Worm (Caenorhabditis elegans): ENCODE data around the gene Y32F6A.4.

Y32F6A.4 gene

DNA sequence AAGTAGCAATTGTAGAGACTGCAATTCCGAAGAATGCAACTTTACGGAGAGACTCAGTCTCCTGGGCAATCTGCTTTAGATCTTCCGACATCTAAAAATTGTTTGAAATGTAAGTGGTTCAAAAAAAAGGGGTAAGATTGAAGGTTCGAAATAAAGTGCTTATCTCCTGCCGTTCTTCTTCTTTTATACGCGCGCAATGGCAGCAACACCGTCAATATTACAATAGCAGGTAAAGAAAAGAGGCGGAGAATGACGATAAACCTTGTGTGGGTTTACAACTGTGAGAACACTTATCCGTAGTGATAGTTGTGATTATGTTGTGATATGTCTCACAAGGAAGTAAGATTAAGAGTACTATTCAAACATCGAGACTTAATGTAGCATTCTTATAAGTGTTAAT, 12.1 kb downstream of the Y32F6A.4 start, which contains the start of gene col-13:
Gene col-13, minus strand, starts transcription at position 101 of the 400 bp plus-strand sequence.
- no peak for TF ChIP-seq tbx-8 (GFP tag; optimal IDR thresholded peaks at IDR 0.05)
- TF ChIP-seq unc-120 (tag; optimal IDR thresholded peaks at IDR 0.05; ENCODE audit: poor library complexity, severe bottlenecking): no peak
- TF ChIP-seq ceh-83 (GFP tag; optimal IDR thresholded peaks at IDR 0.05): no peak
- TF ChIP-seq snpc-4 (tag; optimal IDR thresholded peaks at IDR 0.05): no peak
- TF ChIP-seq nhr-12 (tag; optimal IDR thresholded peaks at IDR 0.05): no peak
- no peak for TF ChIP-seq ceh-43 (GFP tag; optimal IDR thresholded peaks at IDR 0.05)
- no peak for TF ChIP-seq mep-1 (tag; optimal IDR thresholded peaks at IDR 0.05)
- TF ChIP-seq unc-62 (GFP tag; optimal IDR thresholded peaks at IDR 0.05): no peak
- TF ChIP-seq ceh-39 (tag; optimal IDR thresholded peaks at IDR 0.05): no peak
- TF ChIP-seq blmp-1 (tag; optimal IDR thresholded peaks at IDR 0.05): no peak
- TF ChIP-seq zip-8 (tag; optimal IDR thresholded peaks at IDR 0.05): no peak
- TF ChIP-seq elt-1 (tag; optimal IDR thresholded peaks at IDR 0.05; ENCODE audit: borderline replicate concordance, insufficient read depth): no peak
- no peak for TF ChIP-seq sem-2 (GFP tag; optimal IDR thresholded peaks at IDR 0.05)

DNA sequence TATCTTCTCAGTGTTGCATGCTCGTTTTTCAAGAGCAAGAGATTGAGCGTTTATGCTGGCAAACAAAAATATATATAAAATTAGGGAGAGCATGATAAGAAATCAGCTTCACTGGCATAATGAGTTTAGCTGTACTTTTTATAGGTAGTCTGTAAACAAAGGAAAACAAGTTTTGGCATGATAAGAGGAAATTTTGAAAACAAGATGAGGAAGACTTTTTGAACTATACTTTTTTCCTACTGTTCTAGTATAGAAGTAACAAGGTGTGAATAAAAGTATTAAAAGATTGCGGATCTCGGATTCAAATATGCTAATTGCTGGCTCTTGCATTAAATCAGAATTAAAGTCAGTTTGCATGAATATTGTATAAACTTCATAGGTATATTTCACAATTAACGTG, 14.9 kb downstream of the Y32F6A.4 start, which contains the start of gene F15H10.5:
Gene F15H10.5, minus strand, starts transcription at position 101 of the 400 bp plus-strand sequence.
- TF ChIP-seq nhr-12 (tag; optimal IDR thresholded peaks at IDR 0.05) (no peak), zip-8 (tag; optimal IDR thresholded peaks at IDR 0.05) (no peak), ces-1 (GFP tag; optimal IDR thresholded peaks at IDR 0.05) (no peak), drap-1 (GFP tag; optimal IDR thresholded peaks at IDR 0.05) (no peak), ceh-39 (tag; optimal IDR thresholded peaks at IDR 0.05) (no peak), nhr-2 (tag; optimal IDR thresholded peaks at IDR 0.05) (no peak), blmp-1 (tag; optimal IDR thresholded peaks at IDR 0.05) (no peak), lsy-2 (tag; optimal IDR thresholded peaks at IDR 0.05) (no peak), unc-39 (tag; optimal IDR thresholded peaks at IDR 0.05) (no peak), hlh-1 (tag; optimal IDR thresholded peaks at IDR 0.05) (no peak), ceh-83 (GFP tag; optimal IDR thresholded peaks at IDR 0.05) (no peak), sptf-1 (tag; optimal IDR thresholded peaks at IDR 0.05) (no peak), M03D4.4 (tag; optimal IDR thresholded peaks at IDR 0.05) (no peak), sem-2 (GFP tag; optimal IDR thresholded peaks at IDR 0.05) (no peak), ztf-11 (tag; optimal IDR thresholded peaks at IDR 0.05) (no peak), nhr-28 (tag; optimal IDR thresholded peaks at IDR 0.05) (no peak), nhr-237 (tag; optimal IDR thresholded peaks at IDR 0.05) (no peak)

DNA sequence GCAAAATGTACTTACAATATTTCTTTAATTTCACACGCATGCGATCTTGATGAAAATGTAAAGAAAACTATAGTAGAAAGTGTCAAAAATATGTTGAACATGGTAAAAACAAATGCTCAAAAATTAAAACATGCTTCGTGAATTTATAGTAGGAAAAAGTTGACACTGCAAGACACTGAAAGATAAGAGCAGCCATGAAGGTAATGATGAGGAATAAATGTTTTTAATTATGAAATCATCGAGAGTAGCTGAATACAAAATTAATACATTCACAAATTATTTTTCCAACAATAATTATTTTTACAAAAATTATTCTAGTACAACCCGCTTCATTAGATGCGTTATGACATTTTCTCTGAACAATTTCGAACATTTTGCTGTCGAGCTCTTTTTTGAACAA, 16.9 kb downstream of the Y32F6A.4 start, which contains the start of gene F15H10.10:
Gene F15H10.10, minus strand, starts transcription at position 101 of the 400 bp plus-strand sequence.
- TF ChIP-seq snpc-4 (tag; optimal IDR thresholded peaks at IDR 0.05) (no peak), mep-1 (tag; optimal IDR thresholded peaks at IDR 0.05) (no peak), nhr-237 (tag; optimal IDR thresholded peaks at IDR 0.05) (no peak), ces-1 (GFP tag; optimal IDR thresholded peaks at IDR 0.05) (no peak), bed-3 (GFP tag; optimal IDR thresholded peaks at IDR 0.05) (no peak), unc-120 (tag; optimal IDR thresholded peaks at IDR 0.05; ENCODE audit: poor library complexity, severe bottlenecking) (no peak), lin-32 (GFP tag; optimal IDR thresholded peaks at IDR 0.05) (no peak), ztf-11 (tag; optimal IDR thresholded peaks at IDR 0.05) (no peak), drap-1 (GFP tag; optimal IDR thresholded peaks at IDR 0.05) (no peak), elt-1 (tag; optimal IDR thresholded peaks at IDR 0.05; ENCODE audit: borderline replicate concordance, insufficient read depth) (no peak), zip-8 (tag; optimal IDR thresholded peaks at IDR 0.05) (no peak), ceh-83 (GFP tag; optimal IDR thresholded peaks at IDR 0.05) (no peak), sem-2 (GFP tag; optimal IDR thresholded peaks at IDR 0.05) (no peak), nhr-28 (tag; optimal IDR thresholded peaks at IDR 0.05) (no peak), cnd-1 (tag; optimal IDR thresholded peaks at IDR 0.05) (no peak), hlh-1 (tag; optimal IDR thresholded peaks at IDR 0.05) (no peak), ceh-39 (tag; optimal IDR thresholded peaks at IDR 0.05) (no peak), pha-4 (tag; optimal IDR thresholded peaks at IDR 0.05) (no peak), nhr-2 (tag; optimal IDR thresholded peaks at IDR 0.05) (no peak), blmp-1 (tag; optimal IDR thresholded peaks at IDR 0.05) (no peak)

DNA sequence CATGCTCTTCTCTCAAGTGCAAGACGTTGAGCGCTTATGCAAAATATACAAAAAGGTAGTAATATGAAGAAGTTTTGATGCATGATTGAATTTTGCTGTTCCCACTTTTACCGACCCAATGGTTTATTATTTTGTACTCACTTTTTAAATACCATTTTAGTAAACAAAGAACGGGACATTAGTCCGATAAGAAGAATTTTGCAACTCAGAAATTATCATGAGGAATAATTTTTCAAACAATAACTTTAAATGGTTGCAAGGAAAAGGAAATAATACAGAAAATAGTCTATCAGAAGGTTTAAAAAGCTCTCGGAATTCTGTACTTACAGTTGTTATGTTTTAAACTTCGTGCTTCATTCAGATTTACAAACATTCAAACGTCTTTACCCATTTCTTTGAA, 19.3 kb downstream of the Y32F6A.4 start, which contains the start of gene F15H10.9:
Gene F15H10.9, minus strand, starts transcription at position 101 of the 400 bp plus-strand sequence.
- TF ChIP-seq lin-13 (tag; optimal IDR thresholded peaks at IDR 0.05): no peak
- TF ChIP-seq ceh-39 (tag; optimal IDR thresholded peaks at IDR 0.05): no peak
- no peak for TF ChIP-seq zip-8 (tag; optimal IDR thresholded peaks at IDR 0.05)
- no peak for TF ChIP-seq mep-1 (tag; optimal IDR thresholded peaks at IDR 0.05)
- no peak for TF ChIP-seq hlh-1 (tag; optimal IDR thresholded peaks at IDR 0.05)
- TF ChIP-seq pha-4 (tag; optimal IDR thresholded peaks at IDR 0.05): no peak
- TF ChIP-seq elt-3 (tag; optimal IDR thresholded peaks at IDR 0.05): no peak
- TF ChIP-seq M03D4.4 (tag; optimal IDR thresholded peaks at IDR 0.05): no peak
- no peak for TF ChIP-seq nhr-28 (tag; optimal IDR thresholded peaks at IDR 0.05)
- no peak for TF ChIP-seq nhr-12 (tag; optimal IDR thresholded peaks at IDR 0.05)
- TF ChIP-seq ceh-83 (GFP tag; optimal IDR thresholded peaks at IDR 0.05): no peak
- TF ChIP-seq nhr-76 (tag; optimal IDR thresholded peaks at IDR 0.05): no peak
- TF ChIP-seq lsy-2 (tag; optimal IDR thresholded peaks at IDR 0.05): no peak
- no peak for TF ChIP-seq tbx-8 (GFP tag; optimal IDR thresholded peaks at IDR 0.05)
- no peak for TF ChIP-seq drap-1 (GFP tag; optimal IDR thresholded peaks at IDR 0.05)
- no peak for TF ChIP-seq mab-5 (tag; optimal IDR thresholded peaks at IDR 0.05)
- no peak for TF ChIP-seq flh-1 (GFP tag; optimal IDR thresholded peaks at IDR 0.05)
- TF ChIP-seq elt-1 (tag; optimal IDR thresholded peaks at IDR 0.05; ENCODE audit: borderline replicate concordance, insufficient read depth): no peak
- no peak for TF ChIP-seq ztf-11 (tag; optimal IDR thresholded peaks at IDR 0.05)
- TF ChIP-seq bed-3 (GFP tag; optimal IDR thresholded peaks at IDR 0.05): no peak

All from whole organism, mixed stage, embryonic.